Worm (Caenorhabditis elegans) whole organism, mixed stage, embryonic: ENCODE measurements around the gene F26G1.9.

Experiments
- ceh-39 ChIP-seq: fragments of 150-350 bp; optimal IDR thresholded peaks from 2 replicates; lab custom pipeline; 2014; ENCODE audit warnings: missing biosample characterization, missing genetic modification characterization
- cnd-1 ChIP-seq: fragments of 200-800 bp; sonication (Bioruptor generic); optimal IDR thresholded peaks from 2 replicates; lab custom pipeline; 2018; ENCODE audit warnings: mild to moderate bottlenecking, missing genetic modification characterization, missing compliant biosample characterization
- elt-3 ChIP-seq: fragments of 150-350 bp; optimal IDR thresholded peaks from 2 replicates; lab custom pipeline; 2014; ENCODE audit warnings: missing biosample characterization, missing genetic modification characterization
- hlh-1 ChIP-seq: fragments of 150-350 bp; optimal IDR thresholded peaks from 2 replicates; lab custom pipeline; 2014; ENCODE audit warnings: missing biosample characterization, missing genetic modification reagents, missing genetic modification characterization
- nhr-76 ChIP-seq: sonication (generic microtip); optimal IDR thresholded peaks from 2 replicates; lab custom pipeline; 2017; ENCODE audit warnings: missing biosample characterization, missing genetic modification characterization
- sptf-1 ChIP-seq: sonication (generic microtip); optimal IDR thresholded peaks from 2 replicates; lab custom pipeline; 2017; ENCODE audit warnings: mild to moderate bottlenecking, missing genetic modification characterization, moderate library complexity, missing compliant biosample characterization
- tbx-8 ChIP-seq: fragments of 200-800 bp; sonication (Bioruptor generic); optimal IDR thresholded peaks from 2 replicates; lab custom pipeline; 2018; ENCODE audit warnings: mild to moderate bottlenecking, missing genetic modification characterization, moderate library complexity, missing compliant biosample characterization
- zip-8 ChIP-seq: fragments of 150-350 bp; optimal IDR thresholded peaks from 2 replicates; lab custom pipeline; 2014; ENCODE audit warnings: missing biosample characterization, missing genetic modification characterization

DNA sequence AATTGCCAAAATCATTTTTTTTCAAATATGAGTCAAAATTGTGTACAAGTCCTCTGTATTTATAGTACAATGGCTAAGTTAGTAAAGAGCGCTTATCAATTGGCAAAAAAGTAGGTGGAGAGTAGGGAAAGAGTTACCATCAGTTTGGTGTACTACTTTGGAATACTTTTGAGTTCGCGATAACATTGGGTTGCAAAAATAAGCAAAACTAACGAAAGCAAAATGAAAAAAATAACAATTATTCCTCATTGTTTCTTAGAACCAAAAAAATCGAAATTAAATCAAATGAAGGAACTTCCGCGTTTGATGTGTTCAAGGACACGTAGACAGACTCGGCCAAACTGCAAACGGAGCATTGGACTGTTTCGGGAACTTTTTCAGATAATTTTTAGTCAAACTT, 17.0 kb downstream of the F26G1.9 start, which contains the start of gene C27D9.2:
- TF ChIP-seq ceh-39 (tag; lab: Kevin White, UChicago) = no peak
- TF ChIP-seq hlh-1 (tag; lab: Kevin White, UChicago) = no peak
- TF ChIP-seq zip-8 (tag; lab: Kevin White, UChicago) = no peak
- TF ChIP-seq tbx-8 (GFP tag; lab: Kevin White, UChicago) = no peak
- no peak for TF ChIP-seq cnd-1 (tag; lab: Kevin White, UChicago)
- TF ChIP-seq nhr-76 (tag; lab: Kevin White, UChicago) = no peak
- no peak for TF ChIP-seq elt-3
- TF ChIP-seq sptf-1 (tag; lab: Kevin White, UChicago) = no peak
